Worm (Caenorhabditis elegans): ENCODE data around the gene C25E10.7.

ce11 chrV:9055644-9056043 is 4.6 kb upstream of the C25E10.7 start:
- TF ChIP-seq klf-2 (GFP tag; conservative IDR thresholded peaks at IDR 0.05) (no peak), tab-1 (GFP tag; IDR thresholded peaks at IDR 0.05) (no peak), ztf-23 (GFP tag; IDR thresholded peaks at IDR 0.05) (no peak), T22C8.4 (GFP tag; IDR thresholded peaks at IDR 0.05) (no peak), flt-1 (GFP tag; IDR thresholded peaks at IDR 0.05) (no peak), med-1 (GFP tag; optimal IDR thresholded peaks at IDR 0.05; ENCODE audit: insufficient read depth) (no peak), cog-1 (tag; optimal IDR thresholded peaks at IDR 0.05) (no peak), ref-1 (GFP tag; conservative IDR thresholded peaks at IDR 0.05) (no peak), ztf-29 (GFP tag; IDR thresholded peaks at IDR 0.05) (no peak)
